Fruit fly (Drosophila melanogaster) whole organism, wandering third instar larva: Measurements from ENCODE around the gene Rpn1.

Experiments used
- Abd-B ChIP-seq: fragments of >200 bp; optimal IDR thresholded peaks from 2 replicates; lab custom pipeline; 2017; ENCODE audit warnings: missing biosample characterization, missing genetic modification characterization
- CG32264 ChIP-seq: fragments of 200-800 bp; sonication (Bioruptor generic); optimal IDR thresholded peaks from 2 replicates; lab custom pipeline; 2016; ENCODE audit warnings: missing biosample characterization, missing genetic modification characterization
- CrebA ChIP-seq: fragments of 200-800 bp; sonication (Bioruptor generic); optimal IDR thresholded peaks from 2 replicates; lab custom pipeline; 2016; ENCODE audit warnings: missing biosample characterization, mild to moderate bottlenecking, missing genetic modification characterization, borderline replicate concordance
- Dfd ChIP-seq: fragments of >200 bp; optimal IDR thresholded peaks from 2 replicates; lab custom pipeline; 2017; ENCODE audit warnings: missing biosample characterization, missing genetic modification characterization
- Dif ChIP-seq: fragments of 200-275, 200-300 bp; sonication (Bioruptor generic); optimal IDR thresholded peaks from 2 replicates; lab custom pipeline; 2018; ENCODE audit warnings: missing biosample characterization, missing genetic modification characterization; ENCODE audit not compliant: partially characterized antibody
- GATAd ChIP-seq: sonication (Bioruptor generic); optimal IDR thresholded peaks from 2 replicates; lab custom pipeline; 2016; ENCODE audit warnings: missing biosample characterization, missing genetic modification characterization
- HLH106 ChIP-seq: fragments of 200-800 bp; optimal IDR thresholded peaks from 3 replicates; lab custom pipeline; 2019; ENCODE audit warnings: missing biosample characterization, mild to moderate bottlenecking, missing genetic modification characterization, moderate library complexity
- Hr83 ChIP-seq: fragments of 200-300 bp; sonication (Bioruptor generic); optimal IDR thresholded peaks from 2 replicates; lab custom pipeline; 2016; ENCODE audit warnings: missing biosample characterization, mild to moderate bottlenecking, missing genetic modification characterization, moderate library complexity; ENCODE audit not compliant: poor library complexity, severe bottlenecking
- Jra ChIP-seq: sonication (Bioruptor generic); optimal IDR thresholded peaks from 2 replicates; lab custom pipeline; 2016; ENCODE audit warnings: missing biosample characterization, missing genetic modification characterization
- Mio ChIP-seq: sonication (Bioruptor generic); optimal IDR thresholded peaks from 2 replicates; lab custom pipeline; 2016; ENCODE audit warnings: missing biosample characterization, missing genetic modification characterization
- Myc ChIP-seq: fragments of >200 bp; optimal IDR thresholded peaks from 2 replicates; lab custom pipeline; 2017
- N ChIP-seq: fragments of >200 bp; optimal IDR thresholded peaks from 2 replicates; lab custom pipeline; 2018; ENCODE audit warnings: missing biosample characterization, missing external identifiers, missing genetic modification characterization
- OdsH ChIP-seq: fragments of 200-800 bp; sonication (Bioruptor generic); optimal IDR thresholded peaks from 2 replicates; lab custom pipeline; 2016; ENCODE audit warnings: missing biosample characterization, mild to moderate bottlenecking, missing genetic modification characterization
- Rel ChIP-seq, 2 experiments: fragments of 200-800 bp; sonication (Bioruptor generic) in 1 of 2; optimal IDR thresholded peaks; 2 replicates in 1 of 2; 3 replicates in 1 of 2; lab custom pipeline; 2016 to 2019; ENCODE audit warnings: mild to moderate bottlenecking in 2 of 2, missing biosample characterization in 2 of 2, missing genetic modification characterization in 2 of 2, moderate library complexity in 1 of 2
- Sp1 ChIP-seq: fragments of 200-800 bp; sonication (Bioruptor generic); optimal IDR thresholded peaks from 3 replicates; lab custom pipeline; 2019; ENCODE audit warnings: missing biosample characterization, mild to moderate bottlenecking, missing genetic modification characterization, moderate library complexity
- br ChIP-seq: fragments of 200-800 bp; sonication (Bioruptor generic); optimal IDR thresholded peaks from 2 replicates; lab custom pipeline; 2016; ENCODE audit warnings: missing biosample characterization, missing genetic modification characterization
- brk ChIP-seq: fragments of 200-800 bp; sonication (Bioruptor generic); optimal IDR thresholded peaks from 2 replicates; lab custom pipeline; 2016; ENCODE audit warnings: missing biosample characterization, mild to moderate bottlenecking, missing genetic modification characterization
- dl ChIP-seq, 2 experiments: fragments of 175-275, 200-275 bp in 1 of 2; fragments of 200-275 bp in 1 of 2; sonication (Bioruptor generic); optimal IDR thresholded peaks; lab custom pipeline; 2018; ENCODE audit warnings: mild to moderate bottlenecking in 2 of 2, missing biosample characterization in 2 of 2, missing genetic modification characterization in 2 of 2, moderate library complexity in 2 of 2; ENCODE audit not compliant: partially characterized antibody in 2 of 2, insufficient read depth in 1 of 2
- dmrt93B ChIP-seq: fragments of 200-800 bp; sonication (Bioruptor generic); optimal IDR thresholded peaks from 2 replicates; lab custom pipeline; 2018; ENCODE audit warnings: missing biosample characterization, mild to moderate bottlenecking, missing genetic modification characterization
- dsf ChIP-seq: sonication (Bioruptor generic); optimal IDR thresholded peaks from 2 replicates; lab custom pipeline; 2016; ENCODE audit warnings: missing biosample characterization, missing genetic modification characterization, borderline replicate concordance
- ey ChIP-seq: fragments of 200-800 bp; sonication (Bioruptor generic); optimal IDR thresholded peaks from 2 replicates; lab custom pipeline; 2016; ENCODE audit warnings: missing biosample characterization, missing genetic modification characterization
- foxo ChIP-seq, 2 experiments: fragments of 200-800 bp; sonication (Bioruptor generic); optimal IDR thresholded peaks; 2 replicates in 1 of 2; 3 replicates in 1 of 2; lab custom pipeline; 2016 to 2017; ENCODE audit warnings: missing biosample characterization in 2 of 2, missing genetic modification characterization in 2 of 2
- fru ChIP-seq: fragments of 200-800 bp; sonication (Bioruptor generic); optimal IDR thresholded peaks from 3 replicates; lab custom pipeline; 2016; ENCODE audit warnings: missing biosample characterization, mild to moderate bottlenecking, missing genetic modification characterization
- h ChIP-seq: fragments of 200-800 bp; sonication (Bioruptor generic); optimal IDR thresholded peaks from 3 replicates; lab custom pipeline; 2016; ENCODE audit warnings: missing biosample characterization, mild to moderate bottlenecking, missing genetic modification characterization
- jim ChIP-seq: fragments of 175-275, 200-325 bp; sonication (Bioruptor generic); optimal IDR thresholded peaks from 2 replicates; lab custom pipeline; 2016; ENCODE audit warnings: missing biosample characterization, mild to moderate bottlenecking, missing genetic modification characterization
- lola ChIP-seq: fragments of >200 bp; optimal IDR thresholded peaks from 2 replicates; lab custom pipeline; 2017; ENCODE audit warnings: missing biosample characterization, missing genetic modification characterization
- pan ChIP-seq: fragments of >200 bp; optimal IDR thresholded peaks from 2 replicates; lab custom pipeline; 2017
- psq ChIP-seq: fragments of 200-800 bp; sonication (Bioruptor generic); optimal IDR thresholded peaks from 3 replicates; lab custom pipeline; 2017; ENCODE audit warnings: missing biosample characterization, mild to moderate bottlenecking, missing genetic modification characterization, moderate library complexity
- rgr ChIP-seq: fragments of 200-800 bp; sonication (Bioruptor generic); optimal IDR thresholded peaks from 3 replicates; lab custom pipeline; 2016; ENCODE audit warnings: missing biosample characterization, mild to moderate bottlenecking, missing genetic modification characterization
- sv ChIP-seq: fragments of 200-800 bp; sonication (Bioruptor generic); optimal IDR thresholded peaks from 3 replicates; lab custom pipeline; 2016; ENCODE audit warnings: missing biosample characterization, missing genetic modification characterization
- tai ChIP-seq: sonication (Bioruptor generic); optimal IDR thresholded peaks from 2 replicates; lab custom pipeline; 2016; ENCODE audit warnings: missing biosample characterization, missing genetic modification characterization
- usp ChIP-seq: fragments of >200 bp; optimal IDR thresholded peaks from 2 replicates; lab custom pipeline; 2017; ENCODE audit warnings: missing biosample characterization, missing genetic modification characterization
- woc ChIP-seq: sonication (Bioruptor generic); optimal IDR thresholded peaks from 2 replicates; lab custom pipeline; 2016; ENCODE audit warnings: missing biosample characterization, mild to moderate bottlenecking, missing genetic modification characterization

Rpn1 gene

dm6 chr3L:19908201-19909127, 6.4 kb upstream of the Rpn1 start:
- no peak for TF ChIP-seq GATAd
- no peak for TF ChIP-seq CrebA (GFP tag; lab: Kevin White, UChicago)
- peak; percentile 11 for TF ChIP-seq psq (GFP tag; lab: Kevin White, UChicago)
- TF ChIP-seq N (GFP tag; lab: Kevin White, UChicago) = peak; percentile 20
- TF ChIP-seq sv (GFP tag; lab: Kevin White, UChicago) = no peak
- TF ChIP-seq ey = no peak
- TF ChIP-seq dmrt93B (GFP tag; lab: Kevin White, UChicago) = no peak
- no peak for TF ChIP-seq dsf (GFP tag; lab: Kevin White, UChicago)
- no peak for TF ChIP-seq Myc (lab: Kevin White, UChicago)
- no peak for TF ChIP-seq Mio
- no peak for TF ChIP-seq Dfd (GFP tag; lab: Kevin White, UChicago)
- no peak for TF ChIP-seq Abd-B (GFP tag; lab: Kevin White, UChicago)
- TF ChIP-seq usp (GFP tag; lab: Kevin White, UChicago) = no peak
- peak in 1 of 2 experiments; percentile 14 for TF ChIP-seq foxo (GFP tag; optimal IDR thresholded peaks at IDR 0.05; lab: Kevin White, UChicago)
- no peak for TF ChIP-seq brk
- peak; percentile 58 for TF ChIP-seq Dif
- TF ChIP-seq Rel (GFP tag; optimal IDR thresholded peaks at IDR 0.05; lab: Kevin White, UChicago) = no peak
- peak; percentile 86 for TF ChIP-seq Rel (tag; optimal IDR thresholded peaks at IDR 0.05; lab: Kevin White, UChicago)
- no peak for TF ChIP-seq OdsH (GFP tag; lab: Kevin White, UChicago)
- TF ChIP-seq lola = no peak
- no peak for TF ChIP-seq pan (lab: Kevin White, UChicago)
- no peak for TF ChIP-seq CG32264 (GFP tag; lab: Kevin White, UChicago)
- TF ChIP-seq Jra (GFP tag; lab: Kevin White, UChicago) = no peak
- TF ChIP-seq dl (GFP tag; optimal IDR thresholded peaks at IDR 0.05; lab: Kevin White, UChicago; ENCODE audit: insufficient read depth in 1 of 2, partially characterized antibody in 2 of 2) = peak in 1 of 2 experiments; percentile 48
- no peak for TF ChIP-seq Hr83 (GFP tag; lab: Kevin White, UChicago)
- TF ChIP-seq HLH106 = no peak
- no peak for TF ChIP-seq Sp1 (GFP tag; lab: Kevin White, UChicago)
- TF ChIP-seq woc (GFP tag; lab: Kevin White, UChicago) = peak; percentile 32
- TF ChIP-seq tai (GFP tag; lab: Kevin White, UChicago) = no peak
- no peak for TF ChIP-seq br
- peak; percentile 75 for TF ChIP-seq h (GFP tag; lab: Kevin White, UChicago)
- TF ChIP-seq jim = no peak
- TF ChIP-seq fru (GFP tag; lab: Kevin White, UChicago) = peak; percentile 17

dm6 chr3L:19909234-19910053, 5.4 kb upstream of the Rpn1 start:
- TF ChIP-seq dsf (GFP tag; lab: Kevin White, UChicago) (no peak), Hr83 (GFP tag; lab: Kevin White, UChicago) (no peak), Jra (GFP tag; lab: Kevin White, UChicago) (no peak), HLH106 (peak; percentile 34), rgr (GFP tag; lab: Kevin White, UChicago) (peak; percentile 46), Sp1 (GFP tag; lab: Kevin White, UChicago) (peak; percentile 26), Rel (GFP tag; optimal IDR thresholded peaks at IDR 0.05; lab: Kevin White, UChicago) (no peak), Rel (tag; optimal IDR thresholded peaks at IDR 0.05; lab: Kevin White, UChicago) (peak; percentile 38), pan (lab: Kevin White, UChicago) (no peak), psq (GFP tag; lab: Kevin White, UChicago) (peak; percentile 96), tai (GFP tag; lab: Kevin White, UChicago) (no peak)

dm6 chr3L:19910054-19910414, 4.8 kb upstream of the Rpn1 start, which contains the start of the genes Mi-2 and Prp3:
Gene Mi-2 (minus strand): TSS chr3L:19910215.
Gene Prp3 (plus strand): TSS chr3L:19910300.
- TF ChIP-seq Sp1 (GFP tag; lab: Kevin White, UChicago) (peak; percentile 42), psq (GFP tag; lab: Kevin White, UChicago) (no peak), Rel (GFP tag; optimal IDR thresholded peaks at IDR 0.05; lab: Kevin White, UChicago) (no peak), Rel (tag; optimal IDR thresholded peaks at IDR 0.05; lab: Kevin White, UChicago) (peak; percentile 58), Dif (peak; percentile 53), Hr83 (GFP tag; lab: Kevin White, UChicago) (no peak), N (GFP tag; lab: Kevin White, UChicago) (no peak)
